Worm (Caenorhabditis elegans): Measurements from ENCODE around the gene F45F2.11.

F45F2.11 gene

DNA sequence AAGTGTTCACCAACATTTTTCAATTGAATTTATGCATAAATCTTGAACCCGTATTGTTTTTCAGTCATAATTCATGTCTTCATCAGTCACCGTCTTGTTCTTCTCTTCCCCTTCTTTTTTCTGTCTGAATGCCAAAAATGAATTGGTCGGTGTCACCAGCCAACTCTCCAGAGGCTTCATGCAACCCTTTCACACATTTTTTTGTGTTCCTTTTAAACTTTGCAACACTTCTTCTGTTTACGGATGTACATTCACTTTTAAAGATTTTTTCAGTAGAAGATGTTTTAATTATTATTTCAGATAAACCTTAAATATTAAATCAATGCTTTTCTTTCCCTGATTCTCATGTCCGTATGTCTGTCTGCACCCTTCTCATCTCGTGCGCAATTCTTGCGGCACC lies 40.2 kb upstream of the F45F2.11 start, which contains the start of gene acr-16:
TSS of gene acr-16 (plus strand) at position 301 of the 400 bp plus-strand sequence.
- no peak for TF ChIP-seq fkh-10 (GFP tag; optimal IDR thresholded peaks at IDR 0.05)
- no peak for TF ChIP-seq nhr-23 (tag; optimal IDR thresholded peaks at IDR 0.05)
- TF ChIP-seq nfya-1 (tag; optimal IDR thresholded peaks at IDR 0.05; ENCODE audit: insufficient read depth) = no peak
- TF ChIP-seq lin-15B (tag; optimal IDR thresholded peaks at IDR 0.05) = no peak
- no peak for TF ChIP-seq ceh-82 (tag; optimal IDR thresholded peaks at IDR 0.05)
- TF ChIP-seq lin-39 (tag; optimal IDR thresholded peaks at IDR 0.05) = no peak
- TF ChIP-seq zag-1 (tag; optimal IDR thresholded peaks at IDR 0.05) = no peak
- TF ChIP-seq nhr-11 (tag; optimal IDR thresholded peaks at IDR 0.05) = no peak
- no peak for TF ChIP-seq nhr-67 (tag; optimal IDR thresholded peaks at IDR 0.05)
- TF ChIP-seq nhr-28 (tag; optimal IDR thresholded peaks at IDR 0.05) = no peak
- no peak for TF ChIP-seq aly-2 (tag; optimal IDR thresholded peaks at IDR 0.05)
- TF ChIP-seq snpc-4 (tag; optimal IDR thresholded peaks at IDR 0.05) = no peak

DNA sequence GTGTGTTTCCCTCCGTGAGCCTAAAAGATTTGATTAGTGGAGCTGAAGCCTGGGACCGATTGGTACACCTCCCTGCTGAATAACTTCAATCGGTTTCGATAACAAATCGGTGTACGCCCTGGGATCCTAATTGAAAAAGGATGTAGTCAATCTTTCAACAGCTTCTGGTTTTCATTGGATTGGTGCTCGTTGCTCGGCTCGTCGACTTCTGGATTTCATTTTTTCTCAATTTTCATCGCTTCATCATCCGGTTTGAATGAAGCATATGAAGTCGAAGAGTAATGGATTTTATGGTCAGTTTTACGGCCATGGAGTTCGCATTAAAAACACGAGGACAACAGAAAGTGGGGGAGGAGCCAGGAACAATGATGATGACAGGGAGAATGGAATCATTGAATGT lies 35.3 kb upstream of the F45F2.11 start:
- TF ChIP-seq ztf-4 (tag; optimal IDR thresholded peaks at IDR 0.05) = no peak
- TF ChIP-seq zag-1 (tag; optimal IDR thresholded peaks at IDR 0.05) = no peak
- no peak for TF ChIP-seq ama-1 (optimal IDR thresholded peaks at IDR 0.05)
- TF ChIP-seq nhr-76 (tag; optimal IDR thresholded peaks at IDR 0.05) = no peak
- no peak for TF ChIP-seq nhr-237 (tag; optimal IDR thresholded peaks at IDR 0.05)
- TF ChIP-seq nfya-1 (tag; optimal IDR thresholded peaks at IDR 0.05; ENCODE audit: insufficient read depth) = no peak
- no peak for TF ChIP-seq nhr-77 (tag; optimal IDR thresholded peaks at IDR 0.05)
- no peak for TF ChIP-seq elt-2 (tag; optimal IDR thresholded peaks at IDR 0.05)
- no peak for TF ChIP-seq nhr-11 (tag; optimal IDR thresholded peaks at IDR 0.05)
- no peak for TF ChIP-seq mdl-1 (tag; optimal IDR thresholded peaks at IDR 0.05)
- no peak for TF ChIP-seq fkh-10 (GFP tag; optimal IDR thresholded peaks at IDR 0.05)
- no peak for TF ChIP-seq unc-39 (tag; optimal IDR thresholded peaks at IDR 0.05)
- no peak for TF ChIP-seq elt-3 (tag; optimal IDR thresholded peaks at IDR 0.05)
- no peak for TF ChIP-seq daf-12 (tag; optimal IDR thresholded peaks at IDR 0.05)

DNA sequence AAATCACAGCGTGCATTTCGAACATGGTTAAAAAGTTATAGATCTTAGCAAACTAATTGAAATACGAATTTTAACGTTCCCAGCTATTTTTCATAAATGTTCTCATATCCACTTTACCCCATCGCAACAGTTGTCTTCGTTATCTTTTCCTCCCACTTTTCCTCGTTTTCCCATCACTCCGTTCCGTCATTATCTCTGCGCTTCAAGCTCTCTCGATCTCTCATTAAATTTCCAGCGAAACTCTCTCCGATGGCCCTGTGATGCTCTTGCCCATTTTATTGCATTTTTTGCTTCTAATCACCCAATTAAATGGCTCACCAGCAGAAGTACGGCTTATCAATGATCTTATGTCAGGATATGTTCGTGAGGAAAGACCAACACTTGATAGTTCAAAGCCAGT lies 31.8 kb upstream of the F45F2.11 start, which contains the start of gene acr-15:
TSS of gene acr-15 (plus strand) at position 236 of the 400 bp plus-strand sequence.
- no peak for TF ChIP-seq mdl-1 (tag; optimal IDR thresholded peaks at IDR 0.05)
- no peak for TF ChIP-seq mml-1 (tag; optimal IDR thresholded peaks at IDR 0.05)
- no peak for TF ChIP-seq ceh-28 (tag; optimal IDR thresholded peaks at IDR 0.05)
- no peak for TF ChIP-seq skn-1 (tag; optimal IDR thresholded peaks at IDR 0.05)
- TF ChIP-seq egl-5 (tag; optimal IDR thresholded peaks at IDR 0.05) = peak; percentile 97

DNA sequence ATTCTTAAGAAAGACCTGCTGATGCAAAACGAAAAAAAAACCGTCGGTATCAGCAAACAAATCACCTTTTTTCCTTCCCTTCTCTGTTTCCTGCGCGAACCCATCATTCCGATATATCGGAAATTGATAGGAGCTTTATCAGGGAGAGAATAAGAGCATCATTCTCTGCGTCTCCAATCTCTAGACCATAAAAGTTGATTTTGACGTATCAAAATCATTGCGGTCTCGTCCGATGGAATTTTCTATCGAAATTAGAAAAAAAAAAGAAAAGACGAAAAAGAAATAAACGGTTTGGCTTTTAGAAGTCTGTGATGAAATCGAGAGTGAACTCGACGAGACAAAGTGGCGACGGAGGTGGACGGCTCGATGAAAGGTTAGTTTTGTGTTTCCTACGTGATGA lies 28.3 kb upstream of the F45F2.11 start, which contains the start of gene stdh-4:
TSS of gene stdh-4 (plus strand) at position 301 of the 400 bp plus-strand sequence.
- no peak for TF ChIP-seq nhr-11 (tag; optimal IDR thresholded peaks at IDR 0.05)
- TF ChIP-seq lsy-12 (tag; optimal IDR thresholded peaks at IDR 0.05) = no peak
- TF ChIP-seq elt-3 (tag; optimal IDR thresholded peaks at IDR 0.05) = no peak
- TF ChIP-seq nhr-67 (tag; optimal IDR thresholded peaks at IDR 0.05) = no peak
- no peak for TF ChIP-seq egl-27 (tag; optimal IDR thresholded peaks at IDR 0.05)
- TF ChIP-seq nhr-76 (tag; optimal IDR thresholded peaks at IDR 0.05) = no peak
- TF ChIP-seq egl-5 (tag; optimal IDR thresholded peaks at IDR 0.05) = no peak
- TF ChIP-seq lin-15B (tag; optimal IDR thresholded peaks at IDR 0.05) = no peak
- no peak for TF ChIP-seq lin-39 (tag; optimal IDR thresholded peaks at IDR 0.05)
- no peak for TF ChIP-seq nhr-237 (tag; optimal IDR thresholded peaks at IDR 0.05)
- TF ChIP-seq nhr-43 (tag; optimal IDR thresholded peaks at IDR 0.05; ENCODE audit: poor library complexity, severe bottlenecking) = no peak
- TF ChIP-seq tbx-2 (tag; optimal IDR thresholded peaks at IDR 0.05) = no peak
- no peak for TF ChIP-seq eor-1 (tag; optimal IDR thresholded peaks at IDR 0.05)
- no peak for TF ChIP-seq sea-2 (GFP tag; optimal IDR thresholded peaks at IDR 0.05)
- TF ChIP-seq pqm-1 (tag; optimal IDR thresholded peaks at IDR 0.05) = no peak

DNA sequence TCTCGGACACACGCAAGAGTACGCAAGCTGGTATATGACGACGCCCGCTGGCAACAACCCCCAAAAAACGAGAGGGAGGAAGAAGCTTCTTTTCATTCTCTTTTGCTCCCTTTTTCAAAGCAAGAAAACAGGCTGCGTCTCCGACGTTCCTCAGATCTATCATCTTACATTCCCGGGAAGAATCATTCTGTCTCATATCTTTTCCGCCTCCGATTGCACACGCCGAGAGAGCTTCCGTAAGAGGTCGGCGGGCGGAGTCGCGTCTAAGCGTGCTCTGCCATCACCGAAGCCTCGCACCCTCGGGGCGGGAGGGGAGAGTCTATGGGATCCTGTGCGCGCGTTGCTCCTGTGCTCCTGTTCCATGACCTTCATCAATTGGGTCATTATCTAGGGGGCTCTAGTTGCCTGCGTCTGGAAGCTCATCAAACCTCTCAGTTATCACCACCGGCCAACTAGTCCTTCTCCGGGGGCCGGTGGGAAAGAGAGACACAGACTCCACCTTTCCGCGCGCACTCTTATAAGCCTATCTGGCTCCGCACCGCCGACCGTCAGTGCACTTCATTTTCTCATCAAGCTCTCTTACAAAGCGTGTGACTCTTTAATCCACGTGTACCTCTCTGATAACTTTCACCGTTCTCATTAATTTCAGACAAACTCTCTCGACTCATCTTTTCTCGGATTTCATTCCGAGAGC lies 25.0 kb upstream of the F45F2.11 start, which contains the start of the genes slc-17.8 and asns-1:
TSS of gene slc-17.8 (minus strand) at position 51 of the 694 bp plus-strand sequence.
TSS of gene asns-1 (plus strand) at position 644 of the 694 bp plus-strand sequence.
- TF ChIP-seq ZK546.5 (tag; optimal IDR thresholded peaks at IDR 0.05) (no peak), tbx-2 (tag; optimal IDR thresholded peaks at IDR 0.05) (no peak), nhr-43 (tag; optimal IDR thresholded peaks at IDR 0.05; ENCODE audit: poor library complexity, severe bottlenecking) (no peak), ztf-11 (tag; optimal IDR thresholded peaks at IDR 0.05) (no peak), pha-4 (tag; optimal IDR thresholded peaks at IDR 0.05) (no peak), skn-1 (tag; optimal IDR thresholded peaks at IDR 0.05) (no peak), ztf-4 (tag; optimal IDR thresholded peaks at IDR 0.05) (no peak), snpc-4 (tag; optimal IDR thresholded peaks at IDR 0.05) (no peak), ceh-82 (tag; optimal IDR thresholded peaks at IDR 0.05) (no peak), nhr-77 (tag; optimal IDR thresholded peaks at IDR 0.05) (no peak), mdl-1 (tag; optimal IDR thresholded peaks at IDR 0.05) (no peak), lin-39 (tag; optimal IDR thresholded peaks at IDR 0.05) (no peak), mml-1 (tag; optimal IDR thresholded peaks at IDR 0.05) (no peak)
